Worm (Caenorhabditis elegans): Measurements from ENCODE around the gene glrx-21.
A peak's percentile ranks its signal among the peaks of the same experiment; 100 is the strongest.

glrx-21 gene

DNA sequence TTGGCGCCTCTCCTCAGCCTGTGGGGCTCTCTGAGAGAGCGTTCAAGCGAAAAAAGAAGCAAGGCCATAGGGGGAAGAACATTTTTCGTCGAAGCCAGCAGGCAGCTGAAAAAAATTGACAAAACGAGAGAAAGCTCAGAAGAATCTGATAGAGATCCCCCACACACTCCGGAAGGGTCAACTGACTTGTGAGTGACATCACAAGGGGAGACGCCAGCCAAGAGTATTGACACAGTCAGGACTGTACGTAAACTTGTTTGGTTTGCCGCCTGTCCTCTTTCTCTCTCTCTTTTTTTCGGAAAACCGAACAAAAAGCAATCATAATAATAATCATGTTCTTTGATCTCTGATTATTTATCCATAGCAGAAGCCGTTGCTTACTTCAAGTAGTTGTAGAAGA, 27.0 kb upstream of the glrx-21 start:
- TF ChIP-seq hmg-4 (GFP tag; optimal IDR thresholded peaks at IDR 0.05): peak; percentile 14
- TF ChIP-seq ets-7 (tag; optimal IDR thresholded peaks at IDR 0.05): no peak

DNA sequence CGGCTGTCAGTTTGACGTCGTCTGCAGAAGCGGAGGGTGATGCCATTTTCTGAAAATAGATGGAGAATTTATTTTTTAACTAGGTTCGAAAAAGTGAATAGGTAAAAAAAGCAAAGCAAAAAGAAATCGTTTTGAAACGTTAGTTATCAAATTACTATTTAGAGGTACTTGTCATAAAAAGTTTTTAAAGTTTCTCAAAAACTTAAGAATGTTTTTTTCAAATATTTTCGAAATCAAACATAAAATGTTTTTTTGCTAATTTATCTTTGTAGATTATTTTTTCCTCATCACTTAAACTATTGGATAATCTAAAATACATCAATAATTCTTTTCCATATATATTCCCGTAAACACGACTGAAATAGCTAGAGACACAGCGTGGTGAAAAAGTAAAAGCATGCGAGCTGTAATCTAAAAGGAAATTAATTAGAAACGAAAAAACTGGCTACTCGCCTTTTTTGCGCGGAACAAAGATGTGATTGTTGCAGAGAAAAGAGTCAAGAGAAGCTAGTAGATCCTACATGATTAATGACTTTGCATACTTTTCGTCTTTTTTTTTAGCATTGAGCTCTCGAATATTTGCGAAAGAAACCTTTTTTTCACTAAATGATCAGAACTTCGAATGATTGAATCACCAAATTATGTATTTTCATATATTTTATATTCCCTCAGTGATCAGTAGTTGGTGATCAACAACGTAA, 25.5 kb upstream of the glrx-21 start, which contains the start of gene szy-2:
TSS of gene szy-2 (minus strand) at position 51 of the 701 bp plus-strand sequence.
- TF ChIP-seq ama-1 (optimal IDR thresholded peaks at IDR 0.05): no peak
- no peak for TF ChIP-seq sea-1 (GFP tag; conservative IDR thresholded peaks at IDR 0.05)

DNA sequence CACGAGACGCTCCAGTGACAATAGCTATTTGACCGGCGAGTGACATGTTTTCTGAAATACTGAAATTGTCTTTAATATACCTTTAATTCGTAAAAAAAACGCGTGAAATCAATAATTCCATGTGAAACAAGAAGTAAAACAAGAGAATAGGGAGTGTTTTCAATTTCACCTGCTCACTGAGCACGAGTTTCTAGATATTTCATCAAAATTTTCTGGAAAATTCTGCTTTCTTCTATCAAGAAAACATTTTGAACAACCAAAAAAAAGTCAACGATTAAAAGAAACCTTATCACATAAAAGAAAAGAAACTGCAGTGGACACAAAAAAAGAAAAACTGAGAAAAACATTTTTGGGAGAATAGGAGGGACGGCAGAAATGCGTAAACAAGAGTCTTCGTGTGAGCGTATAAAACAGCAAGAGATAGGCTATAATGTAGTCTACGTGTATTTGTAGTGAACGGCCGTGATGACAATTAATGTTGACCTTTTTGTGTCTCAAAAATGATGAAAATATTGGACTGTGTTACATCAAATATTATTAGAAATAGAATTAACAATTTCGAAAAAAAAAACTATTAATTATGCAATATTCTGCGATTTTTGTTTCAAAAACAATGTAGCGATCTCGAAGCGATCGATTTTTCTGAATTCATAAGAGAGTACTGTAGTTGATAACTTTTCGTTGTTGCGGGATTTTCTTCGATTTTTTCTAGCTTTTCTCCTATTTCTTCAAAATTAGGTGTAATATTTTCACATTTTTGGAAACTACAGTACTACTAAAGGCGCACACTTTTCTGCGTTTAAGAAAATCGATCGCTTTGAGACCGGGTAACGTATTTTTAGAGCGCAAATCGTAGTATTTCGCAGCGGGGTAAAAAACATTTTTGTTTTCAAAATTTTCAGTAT, 22.3 kb upstream of the glrx-21 start, which contains the start of gene dhs-9:
TSS of gene dhs-9 (minus strand) at position 51 of the 905 bp plus-strand sequence.
- TF ChIP-seq tbx-11 (GFP tag; IDR thresholded peaks at IDR 0.05) (no peak), ceh-13 (GFP tag; optimal IDR thresholded peaks at IDR 0.05) (no peak), tbx-37 (GFP tag; conservative IDR thresholded peaks at IDR 0.05) (no peak), B0310.2 (tag; optimal IDR thresholded peaks at IDR 0.05) (no peak), flt-1 (GFP tag; IDR thresholded peaks at IDR 0.05) (no peak), F13C5.2 (tag; optimal IDR thresholded peaks at IDR 0.05) (no peak), ets-7 (tag; optimal IDR thresholded peaks at IDR 0.05) (no peak), hnd-1 (tag; optimal IDR thresholded peaks at IDR 0.05) (no peak), hmg-4 (GFP tag; optimal IDR thresholded peaks at IDR 0.05) (no peak), ama-1 (optimal IDR thresholded peaks at IDR 0.05) (no peak), tra-4 (tag; optimal IDR thresholded peaks at IDR 0.05) (no peak), aly-1 (tag; optimal IDR thresholded peaks at IDR 0.05) (no peak), hmbx-1 (tag; optimal IDR thresholded peaks at IDR 0.05) (no peak), scrt-1 (GFP tag; IDR thresholded peaks at IDR 0.05) (no peak), pes-1 (GFP tag; IDR thresholded peaks at IDR 0.05) (no peak), ceh-36 (tag; optimal IDR thresholded peaks at IDR 0.05) (no peak), sea-1 (GFP tag; conservative IDR thresholded peaks at IDR 0.05) (no peak)

DNA sequence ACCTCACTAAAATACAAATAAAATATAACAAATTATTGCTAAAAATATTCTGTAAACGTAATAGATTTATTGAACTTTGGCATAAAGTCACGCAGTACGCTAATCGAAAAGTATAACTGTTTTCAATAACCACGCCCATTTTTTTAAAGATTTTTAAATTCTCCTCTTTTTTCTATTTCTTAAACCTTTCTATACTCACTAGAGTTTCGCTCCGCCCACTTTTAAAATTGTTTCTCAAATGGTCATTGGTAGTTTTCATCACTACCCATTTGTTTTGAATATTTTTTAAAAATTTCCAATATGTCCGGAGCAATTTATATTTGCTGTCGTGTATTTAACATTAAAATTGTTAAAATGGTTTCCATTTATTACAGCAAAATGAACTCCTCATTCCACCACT, 16.0 kb upstream of the glrx-21 start, which contains the start of gene Y32H12A.1:
TSS of gene Y32H12A.1 (plus strand) at position 301 of the 400 bp plus-strand sequence.
- no peak for TF ChIP-seq B0310.2 (tag; optimal IDR thresholded peaks at IDR 0.05)
- TF ChIP-seq ceh-13 (GFP tag; optimal IDR thresholded peaks at IDR 0.05): no peak

DNA sequence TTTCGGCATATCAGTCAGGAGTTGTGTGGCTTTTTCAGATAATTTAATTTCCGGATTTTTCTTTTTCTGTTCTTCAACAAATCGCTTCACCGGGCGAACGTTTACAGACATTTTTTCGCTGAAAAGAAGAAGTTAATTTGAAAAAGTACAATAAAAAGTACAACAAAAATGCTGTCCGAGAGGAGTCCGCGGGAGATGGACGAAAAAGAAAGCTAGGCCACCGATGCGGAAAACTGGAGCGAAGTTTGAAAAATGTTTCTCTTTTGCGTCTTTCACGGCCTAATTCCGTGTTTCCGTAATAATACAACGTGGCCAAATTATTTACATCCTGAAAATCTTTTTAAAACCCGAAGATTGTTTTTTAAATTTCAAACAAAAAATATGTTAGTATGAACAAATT, 3.3 kb upstream of the glrx-21 start, which contains the start of gene thoc-5:
TSS of gene thoc-5 (minus strand) at position 152 of the 400 bp plus-strand sequence.
- TF ChIP-seq ceh-36 (tag; optimal IDR thresholded peaks at IDR 0.05) (no peak), pes-1 (GFP tag; IDR thresholded peaks at IDR 0.05) (peak; percentile 67), tra-4 (tag; optimal IDR thresholded peaks at IDR 0.05) (no peak), flt-1 (GFP tag; IDR thresholded peaks at IDR 0.05) (peak; percentile 58), hnd-1 (tag; optimal IDR thresholded peaks at IDR 0.05) (no peak), F13C5.2 (tag; optimal IDR thresholded peaks at IDR 0.05) (peak; percentile 27), hmbx-1 (tag; optimal IDR thresholded peaks at IDR 0.05) (no peak), aly-1 (tag; optimal IDR thresholded peaks at IDR 0.05) (no peak), tbx-37 (GFP tag; conservative IDR thresholded peaks at IDR 0.05) (peak; percentile 85), ceh-13 (GFP tag; optimal IDR thresholded peaks at IDR 0.05) (no peak), sea-1 (GFP tag; conservative IDR thresholded peaks at IDR 0.05) (no peak), hmg-4 (GFP tag; optimal IDR thresholded peaks at IDR 0.05) (no peak), tbx-11 (GFP tag; IDR thresholded peaks at IDR 0.05) (no peak), ama-1 (optimal IDR thresholded peaks at IDR 0.05) (no peak), scrt-1 (GFP tag; IDR thresholded peaks at IDR 0.05) (no peak), ets-7 (tag; optimal IDR thresholded peaks at IDR 0.05) (peak; percentile 10), B0310.2 (tag; optimal IDR thresholded peaks at IDR 0.05) (no peak)

DNA sequence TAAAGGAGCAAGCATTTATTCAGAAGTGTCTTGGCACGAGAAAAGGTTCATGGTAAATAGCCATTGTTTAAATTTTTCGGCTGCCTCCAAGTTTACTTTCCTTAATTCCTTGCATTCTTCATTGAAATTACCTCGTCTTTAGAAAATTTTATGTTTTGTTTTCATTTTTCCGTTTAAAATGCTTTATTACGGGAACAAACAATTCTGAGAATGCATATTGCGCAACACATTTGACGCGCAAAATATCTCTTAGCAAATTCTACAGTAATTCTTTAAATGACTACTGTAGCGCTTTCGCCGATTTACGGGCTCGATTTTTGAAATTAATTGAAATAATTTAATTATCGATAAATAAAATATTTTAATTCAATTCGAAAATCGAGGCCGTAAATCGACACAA, 1.4 kb downstream of the glrx-21 start:
- TF ChIP-seq sea-1 (GFP tag; conservative IDR thresholded peaks at IDR 0.05) (no peak), ama-1 (optimal IDR thresholded peaks at IDR 0.05) (no peak), hmg-4 (GFP tag; optimal IDR thresholded peaks at IDR 0.05) (no peak), ceh-13 (GFP tag; optimal IDR thresholded peaks at IDR 0.05) (no peak), scrt-1 (GFP tag; IDR thresholded peaks at IDR 0.05) (no peak), ets-7 (tag; optimal IDR thresholded peaks at IDR 0.05) (no peak)

DNA sequence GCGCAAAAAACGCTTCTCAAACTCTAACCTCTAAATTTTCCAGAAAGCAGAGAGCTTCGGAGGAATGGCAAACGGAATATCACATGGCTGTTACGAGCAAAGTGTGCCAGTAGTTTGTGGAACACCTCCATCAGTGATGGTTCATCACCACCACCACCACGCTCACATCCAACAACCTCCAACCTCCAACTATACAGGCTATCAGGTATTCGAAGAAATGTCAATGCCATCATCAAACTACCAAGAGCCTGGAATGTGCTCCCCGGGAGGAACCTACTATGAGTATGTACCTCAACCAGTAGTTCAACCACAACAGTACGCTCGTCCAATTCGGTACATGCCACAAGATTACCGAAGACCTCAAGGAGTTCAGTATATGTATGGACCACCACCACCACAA, 2.4 kb downstream of the glrx-21 start:
- TF ChIP-seq hmg-4 (GFP tag; optimal IDR thresholded peaks at IDR 0.05) (no peak), hnd-1 (tag; optimal IDR thresholded peaks at IDR 0.05) (no peak), flt-1 (GFP tag; IDR thresholded peaks at IDR 0.05) (no peak), ceh-36 (tag; optimal IDR thresholded peaks at IDR 0.05) (no peak)

DNA sequence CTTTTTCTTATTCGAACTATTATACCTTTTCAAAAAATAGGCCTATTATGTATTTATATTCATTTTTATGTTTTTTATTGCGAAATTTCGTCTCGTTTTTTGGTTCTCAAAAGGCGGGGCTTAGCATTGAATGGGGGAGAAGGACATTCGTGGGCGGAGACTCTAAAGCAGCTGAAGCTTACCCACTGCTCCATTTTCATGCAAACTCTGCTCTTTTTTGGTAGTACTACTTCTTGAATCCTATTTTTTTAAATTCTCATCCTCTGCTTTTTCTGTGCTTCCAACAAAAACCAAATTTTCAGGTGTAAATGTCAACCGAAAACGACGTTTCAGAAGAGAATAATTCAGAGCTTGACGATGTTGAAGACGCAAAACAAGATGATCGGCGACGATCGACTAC, 4.5 kb downstream of the glrx-21 start, which contains the start of gene ZK121.2:
TSS of gene ZK121.2 (plus strand) at position 301 of the 400 bp plus-strand sequence.
- TF ChIP-seq tra-4 (tag; optimal IDR thresholded peaks at IDR 0.05) (no peak), ets-7 (tag; optimal IDR thresholded peaks at IDR 0.05) (no peak), B0310.2 (tag; optimal IDR thresholded peaks at IDR 0.05) (no peak), hmbx-1 (tag; optimal IDR thresholded peaks at IDR 0.05) (no peak), sea-1 (GFP tag; conservative IDR thresholded peaks at IDR 0.05) (no peak), tbx-11 (GFP tag; IDR thresholded peaks at IDR 0.05) (no peak), pes-1 (GFP tag; IDR thresholded peaks at IDR 0.05) (no peak), ama-1 (optimal IDR thresholded peaks at IDR 0.05) (no peak), scrt-1 (GFP tag; IDR thresholded peaks at IDR 0.05) (no peak), hnd-1 (tag; optimal IDR thresholded peaks at IDR 0.05) (no peak), tbx-37 (GFP tag; conservative IDR thresholded peaks at IDR 0.05) (no peak), F13C5.2 (tag; optimal IDR thresholded peaks at IDR 0.05) (no peak)
